Fruit fly (Drosophila melanogaster) whole organism, embryonic: Measurements from ENCODE around the gene AMPdeam.

ENCODE experiments used
- Awh ChIP-seq: fragments of 200-800 bp; sonication (Bioruptor generic); IDR thresholded peaks from 2 replicates; pipeline ENCODE4, ENCODE4 v1.3.6; 2022; ENCODE audit warnings: missing biosample characterization, missing genetic modification characterization
- CG10959 ChIP-seq: fragments of 200-800 bp; sonication (Bioruptor generic); IDR thresholded peaks from 2 replicates; pipeline ENCODE4 v1.3.6; 2022; ENCODE audit warnings: missing biosample characterization, missing genetic modification characterization
- CG11723 ChIP-seq: fragments of 200-800 bp; sonication (Bioruptor generic); optimal IDR thresholded peaks from 2 replicates; lab custom pipeline; 2017; ENCODE audit warnings: missing biosample characterization, mild to moderate bottlenecking, missing genetic modification characterization
- CG13424 ChIP-seq: fragments of 200-800 bp; sonication (Bioruptor generic); optimal IDR thresholded peaks from 2 replicates; lab custom pipeline; 2019; ENCODE audit warnings: missing biosample characterization, mild to moderate bottlenecking, missing genetic modification characterization, moderate library complexity
- CG13775 ChIP-seq: fragments of 200-800 bp; sonication (Bioruptor generic); optimal IDR thresholded peaks from 3 replicates; lab custom pipeline; 2017; ENCODE audit warnings: missing biosample characterization, mild to moderate bottlenecking, missing genetic modification characterization
- CG14667 ChIP-seq: fragments of 200-800 bp; sonication (Bioruptor generic); IDR thresholded peaks from 2 replicates; pipeline ENCODE4 v1.3.6; 2022; ENCODE audit warnings: missing biosample characterization, missing genetic modification characterization
- CG15514 ChIP-seq: fragments of 200-800 bp; sonication (Bioruptor generic); optimal IDR thresholded peaks from 3 replicates; lab custom pipeline; 2017; ENCODE audit warnings: missing biosample characterization, missing genetic modification characterization, mild to moderate bottlenecking, moderate library complexity, missing genetic modification reagents
- CG1647 ChIP-seq: fragments of 200-800 bp; sonication (Bioruptor generic); optimal IDR thresholded peaks from 3 replicates; lab custom pipeline; 2016; ENCODE audit warnings: missing biosample characterization, missing genetic modification characterization
- CG1792 ChIP-seq: fragments of 200-800 bp; sonication (Bioruptor generic); optimal IDR thresholded peaks from 2 replicates; lab custom pipeline; 2016; ENCODE audit warnings: missing biosample characterization, missing genetic modification characterization
- CG18619 ChIP-seq: fragments of 200-800 bp; sonication (Bioruptor generic); optimal IDR thresholded peaks from 3 replicates; lab custom pipeline; 2017; ENCODE audit warnings: missing biosample characterization, mild to moderate bottlenecking, missing genetic modification characterization
- CG31388 ChIP-seq: fragments of 200-800 bp; sonication (Bioruptor generic); optimal IDR thresholded peaks from 2 replicates; lab custom pipeline; 2016; ENCODE audit warnings: missing biosample characterization, missing genetic modification characterization
- CG3281 ChIP-seq: fragments of 200-800 bp; sonication (Bioruptor generic); optimal IDR thresholded peaks from 3 replicates; lab custom pipeline; 2017; ENCODE audit warnings: missing biosample characterization, mild to moderate bottlenecking, missing genetic modification characterization
- CG3726 ChIP-seq: fragments of 200-800 bp; sonication (Bioruptor generic); IDR thresholded peaks from 3 replicates; pipeline ENCODE4, ENCODE4 v1.3.6; 2022; ENCODE audit warnings: missing biosample characterization, missing genetic modification characterization
- CG4404 ChIP-seq: fragments of 200-800 bp; sonication (Bioruptor generic); IDR thresholded peaks from 2 replicates; pipeline ENCODE4 v1.3.6; 2022; ENCODE audit warnings: missing biosample characterization, missing genetic modification characterization
- CG4854 ChIP-seq: fragments of 200-800 bp; sonication (Bioruptor generic); optimal IDR thresholded peaks from 2 replicates; lab custom pipeline; 2016; ENCODE audit warnings: missing biosample characterization, missing genetic modification characterization, inconsistent platforms
- CG7271 ChIP-seq: fragments of 200-800 bp; sonication (Bioruptor generic); optimal IDR thresholded peaks from 2 replicates; lab custom pipeline; 2018; ENCODE audit warnings: missing biosample characterization, mild to moderate bottlenecking, missing genetic modification characterization, moderate library complexity
- CG7556 ChIP-seq: fragments of 200-800 bp; sonication (Bioruptor generic); optimal IDR thresholded peaks from 2 replicates; lab custom pipeline; 2017; ENCODE audit warnings: missing biosample characterization, mild to moderate bottlenecking, missing genetic modification characterization
- CG7786 ChIP-seq: fragments of 200-800 bp; sonication (Bioruptor generic); optimal IDR thresholded peaks from 2 replicates; lab custom pipeline; 2016; ENCODE audit warnings: missing biosample characterization, missing genetic modification characterization
- CG8281 ChIP-seq: fragments of 200-800 bp; sonication (Bioruptor generic); optimal IDR thresholded peaks from 2 replicates; lab custom pipeline; 2018; ENCODE audit warnings: missing biosample characterization, mild to moderate bottlenecking, missing genetic modification characterization, moderate library complexity
- CG8290 ChIP-seq, 3 experiments: fragments of 200-800 bp; sonication (Bioruptor generic); optimal IDR thresholded peaks; 2 replicates each; lab custom pipeline; 2016 to 2019; ENCODE audit warnings: missing biosample characterization in 3 of 3, missing genetic modification characterization in 3 of 3, mild to moderate bottlenecking in 2 of 3, moderate library complexity in 1 of 3
- CG8478 ChIP-seq: fragments of >200 bp; optimal IDR thresholded peaks from 2 replicates; lab custom pipeline; 2018
- CG9727 ChIP-seq: fragments of 200-800 bp; sonication (Bioruptor generic); optimal IDR thresholded peaks from 3 replicates; lab custom pipeline; 2017; ENCODE audit warnings: missing biosample characterization, mild to moderate bottlenecking, missing genetic modification characterization
- CG9797 ChIP-seq: fragments of 200-800 bp; sonication (Bioruptor generic); optimal IDR thresholded peaks from 3 replicates; lab custom pipeline; 2018; ENCODE audit warnings: missing biosample characterization, mild to moderate bottlenecking, missing genetic modification characterization
- CHES-1-like ChIP-seq: fragments of 200-800 bp; sonication (Bioruptor generic); optimal IDR thresholded peaks from 2 replicates; lab custom pipeline; 2016; ENCODE audit warnings: missing biosample characterization, missing genetic modification characterization
- Chrac-16 ChIP-seq: fragments of 200-800 bp; sonication (Bioruptor generic); optimal IDR thresholded peaks from 3 replicates; lab custom pipeline; 2016; ENCODE audit warnings: missing biosample characterization, missing genetic modification characterization
- CrebB ChIP-seq: fragments of 200-800 bp; sonication (Bioruptor generic); optimal IDR thresholded peaks from 3 replicates; lab custom pipeline; 2018; ENCODE audit warnings: missing biosample characterization, mild to moderate bottlenecking, missing genetic modification characterization
- Dref ChIP-seq: fragments of 200-800 bp; sonication (Bioruptor generic); IDR thresholded peaks from 2 replicates; pipeline ENCODE4 v1.3.6; 2022; ENCODE audit warnings: missing biosample characterization, missing genetic modification characterization
- Hr78 ChIP-seq, 2 experiments: fragments of 200-800 bp in 1 of 2; fragments of >200 bp in 1 of 2; sonication (Bioruptor generic) in 1 of 2; optimal IDR thresholded peaks; 2 replicates each; lab custom pipeline; 2017 to 2019; ENCODE audit warnings: missing biosample characterization in 2 of 2, missing genetic modification characterization in 2 of 2, mild to moderate bottlenecking in 1 of 2, moderate library complexity in 1 of 2
- Med ChIP-seq: fragments of 200-800 bp; sonication (Bioruptor generic); peaks from one replicate; lab custom pipeline; 2016; ENCODE audit warnings: missing biosample characterization, missing genetic modification characterization, mild to moderate bottlenecking, inconsistent platforms, moderate library complexity
- NFAT ChIP-seq: fragments of 200-800 bp; sonication (Bioruptor generic); IDR thresholded peaks from 2 replicates; pipeline ENCODE4 v1.3.6; 2022; ENCODE audit warnings: missing biosample characterization, missing genetic modification characterization
- NfI ChIP-seq: fragments of 200-800 bp; sonication (Bioruptor generic); optimal IDR thresholded peaks from 3 replicates; lab custom pipeline; 2018; ENCODE audit warnings: missing biosample characterization, mild to moderate bottlenecking, missing genetic modification characterization, moderate library complexity
- Sox100B ChIP-seq: fragments of 200-800 bp; sonication (Bioruptor generic); optimal IDR thresholded peaks from 3 replicates; lab custom pipeline; 2018; ENCODE audit warnings: missing biosample characterization, mild to moderate bottlenecking, missing genetic modification characterization
- Stat92E ChIP-seq, 3 experiments: fragments of >200 bp in 2 of 3; fragments of 200-800 bp in 1 of 3; sonication (Bioruptor generic) in 1 of 3; optimal IDR thresholded peaks; 2 replicates each; lab custom pipeline; 2017 to 2019; ENCODE audit warnings: missing biosample characterization in 3 of 3, missing genetic modification characterization in 3 of 3, mild to moderate bottlenecking in 1 of 3, moderate library complexity in 1 of 3
- TFAM ChIP-seq: fragments of 200-800 bp; sonication (Bioruptor generic); optimal IDR thresholded peaks from 2 replicates; lab custom pipeline; 2017; ENCODE audit warnings: missing biosample characterization, missing genetic modification characterization, inconsistent platforms
- abd-A ChIP-seq: fragments of 200-800 bp; sonication (Bioruptor generic); optimal IDR thresholded peaks from 3 replicates; lab custom pipeline; 2019; ENCODE audit warnings: missing biosample characterization, mild to moderate bottlenecking, missing genetic modification characterization, moderate library complexity
- ase ChIP-seq: fragments of 200-800 bp; sonication (Bioruptor generic); IDR thresholded peaks from 3 replicates; pipeline ENCODE4 v1.3.6; 2022; ENCODE audit warnings: missing biosample characterization, missing genetic modification characterization
- dan ChIP-seq: fragments of 200-800 bp; sonication (Bioruptor generic); IDR thresholded peaks from 2 replicates; pipeline ENCODE4 v1.3.6; 2022; ENCODE audit warnings: missing biosample characterization, missing genetic modification characterization
- emc ChIP-seq: fragments of 200-800 bp; sonication (Bioruptor generic); optimal IDR thresholded peaks from 2 replicates; lab custom pipeline; 2016; ENCODE audit warnings: missing biosample characterization, missing genetic modification characterization
- ems ChIP-seq: fragments of 200-800 bp; sonication (Bioruptor generic); optimal IDR thresholded peaks from 3 replicates; lab custom pipeline; 2016; ENCODE audit warnings: missing biosample characterization, missing genetic modification characterization
- gcm2 ChIP-seq: fragments of 200-800 bp; sonication (Bioruptor generic); optimal IDR thresholded peaks from 2 replicates; lab custom pipeline; 2016; ENCODE audit warnings: missing biosample characterization, missing genetic modification characterization
- insv ChIP-seq, 2 experiments: fragments of 200-800 bp; sonication (Bioruptor generic); optimal IDR thresholded peaks; 3 replicates each; lab custom pipeline; 2016 to 2018; ENCODE audit warnings: missing biosample characterization in 2 of 2, missing genetic modification characterization in 2 of 2
- lmd ChIP-seq: fragments of 200-800 bp; sonication (Bioruptor generic); IDR thresholded peaks from 2 replicates; pipeline ENCODE4 v1.3.6; 2022; ENCODE audit warnings: missing biosample characterization, missing genetic modification characterization
- maf-S ChIP-seq: fragments of 200-800 bp; sonication (Bioruptor generic); optimal IDR thresholded peaks from 2 replicates; lab custom pipeline; 2016; ENCODE audit warnings: missing biosample characterization, missing genetic modification characterization
- pfk ChIP-seq: fragments of 200-800 bp; sonication (Bioruptor generic); optimal IDR thresholded peaks from 2 replicates; lab custom pipeline; 2018; ENCODE audit warnings: missing biosample characterization, mild to moderate bottlenecking, missing genetic modification characterization, moderate library complexity
- run ChIP-seq: fragments of 200-800 bp; sonication (Bioruptor generic); optimal IDR thresholded peaks from 3 replicates; lab custom pipeline; 2018; ENCODE audit warnings: missing biosample characterization, mild to moderate bottlenecking, missing genetic modification characterization
- sens ChIP-seq: fragments of 200-800 bp; sonication (Bioruptor generic); peaks from one replicate; lab custom pipeline; 2016; ENCODE audit warnings: missing biosample characterization, missing genetic modification characterization
- seq ChIP-seq: fragments of 200-800 bp; sonication (Bioruptor generic); IDR thresholded peaks from 2 replicates; pipeline ENCODE4 v1.3.6; 2022; ENCODE audit warnings: missing biosample characterization, missing genetic modification characterization
- sisA ChIP-seq: fragments of 200-800 bp; sonication (Bioruptor generic); IDR thresholded peaks from 2 replicates; pipeline ENCODE4 v1.3.6; 2022; ENCODE audit warnings: missing biosample characterization, missing genetic modification characterization
- sr ChIP-seq: fragments of 200-800 bp; sonication (Bioruptor generic); IDR thresholded peaks from 3 replicates; pipeline ENCODE4 v1.3.6; 2022; ENCODE audit warnings: missing biosample characterization, missing genetic modification characterization
- zen ChIP-seq: fragments of 200-800 bp; sonication (Bioruptor generic); optimal IDR thresholded peaks from 3 replicates; lab custom pipeline; 2018; ENCODE audit warnings: missing biosample characterization, mild to moderate bottlenecking, missing genetic modification characterization, moderate library complexity
- zfh1 ChIP-seq: fragments of 200-800 bp; sonication (Bioruptor generic); IDR thresholded peaks from 3 replicates; pipeline ENCODE4 v1.3.6; 2022; ENCODE audit warnings: missing biosample characterization, missing genetic modification characterization

The AMPdeam gene

DNA sequence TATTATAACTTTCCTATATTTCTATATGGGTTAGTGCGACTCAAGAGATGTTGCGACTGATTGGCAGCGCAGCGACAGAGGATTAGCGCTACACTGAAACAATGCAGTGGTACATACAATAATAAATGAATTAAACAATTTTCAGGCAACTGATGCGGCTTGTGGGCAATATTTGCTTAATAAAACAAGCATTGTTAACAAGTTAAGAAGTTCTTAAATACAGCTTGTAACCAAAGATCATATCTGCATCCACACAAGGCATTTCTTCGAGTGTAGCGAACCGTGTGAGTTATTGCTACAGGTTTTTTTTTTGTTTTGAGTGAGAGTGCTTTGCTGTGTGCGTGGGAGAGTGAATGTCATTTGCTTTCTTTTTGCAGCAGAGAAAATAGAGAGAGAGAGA, 6.8 kb downstream of the AMPdeam start (continued):
- peak; percentile 72 for TF ChIP-seq sisA
- peak; percentile 49 for TF ChIP-seq CG7556 (GFP tag; lab: Kevin White, UChicago)
- TF ChIP-seq CG3726 (GFP tag; lab: Robert Waterston, UW): peak; percentile 66; the same call in 2 of the 3 replicates
- peak; percentile 96 for TF ChIP-seq Med
- TF ChIP-seq TFAM: peak; percentile 3
- TF ChIP-seq NFAT (GFP tag; lab: Robert Waterston, UW): 0 out of 2 replicates have a peak, but pooled peaks have one; percentile 23
- peak; percentile 50 for TF ChIP-seq CG15514 (GFP tag; lab: Kevin White, UChicago)
- TF ChIP-seq Awh (GFP tag; lab: Robert Waterston, UW): peak; percentile 82
- no peak for TF ChIP-seq pfk (GFP tag; lab: Kevin White, UChicago)
- no peak for TF ChIP-seq CG9797 (GFP tag; lab: Kevin White, UChicago)
- peak; percentile 65 for TF ChIP-seq CG1792 (GFP tag; lab: Kevin White, UChicago)
- no peak for TF ChIP-seq CG8478 (lab: Kevin White, UChicago)
- TF ChIP-seq Stat92E (GFP tag; optimal IDR thresholded peaks at IDR 0.05; lab: Kevin White, UChicago): no peak
- peak; percentile 53 for TF ChIP-seq gcm2 (GFP tag; lab: Kevin White, UChicago)
- TF ChIP-seq CG10959 (GFP tag; lab: Robert Waterston, UW): 0 out of 2 replicates have a peak, but pooled peaks have one; percentile 15
- no peak for TF ChIP-seq CG7271 (tag; lab: Kevin White, UChicago)
- peak; percentile 73 for TF ChIP-seq ase
- peak; percentile 44; the same call in 1 of the 2 replicates for TF ChIP-seq dan (GFP tag; lab: Robert Waterston, UW)
- no peak for TF ChIP-seq Hr78 (GFP tag; optimal IDR thresholded peaks at IDR 0.05; lab: Kevin White, UChicago)
- TF ChIP-seq CG9727 (GFP tag; lab: Kevin White, UChicago): peak; percentile 64
- TF ChIP-seq CrebB (tag; lab: Kevin White, UChicago): peak; percentile 25
- peak; percentile 68 for TF ChIP-seq zen (tag; lab: Kevin White, UChicago)
- peak; percentile 60 for TF ChIP-seq CG3281
- peak; percentile 84 for TF ChIP-seq CG7786
- peak; percentile 47 for TF ChIP-seq CG8281
- peak; percentile 87 for TF ChIP-seq zfh1
- TF ChIP-seq CG8290 (GFP tag; optimal IDR thresholded peaks at IDR 0.05; lab: Kevin White, UChicago): no peak
- TF ChIP-seq CG8290 (tag; optimal IDR thresholded peaks at IDR 0.05; lab: Kevin White, UChicago): peak in 1 of 2 experiments; percentile 82
- TF ChIP-seq CG18619 (GFP tag; lab: Kevin White, UChicago): peak; percentile 56
- TF ChIP-seq emc: peak; percentile 60
- TF ChIP-seq Dref (GFP tag; lab: Robert Waterston, UW): no peak
- TF ChIP-seq CG1647: peak; percentile 66
- TF ChIP-seq CG4854 (GFP tag; lab: Kevin White, UChicago): peak; percentile 65
- TF ChIP-seq CG13775 (GFP tag; lab: Kevin White, UChicago): peak; percentile 59
- TF ChIP-seq CG11723: peak; percentile 56
- peak; percentile 63; the same call in 2 of the 3 replicates for TF ChIP-seq sr (GFP tag; lab: Robert Waterston, UW)
- peak; percentile 23 for TF ChIP-seq CG31388 (GFP tag; lab: Kevin White, UChicago)
- TF ChIP-seq Sox100B (GFP tag; lab: Kevin White, UChicago): peak; percentile 63
- peak; percentile 48 for TF ChIP-seq CG14667 (GFP tag; lab: Robert Waterston, UW)
- peak; percentile 63; the same call in 1 of the 2 replicates for TF ChIP-seq seq
- TF ChIP-seq sens (GFP tag; lab: Kevin White, UChicago): peak; percentile 97
- peak; percentile 66 for TF ChIP-seq Chrac-16 (GFP tag; lab: Kevin White, UChicago)
- peak; percentile 77 for TF ChIP-seq lmd
- peak; percentile 69 for TF ChIP-seq CG13424 (tag; lab: Kevin White, UChicago)
- peak; percentile 63 for TF ChIP-seq NfI (GFP tag; lab: Kevin White, UChicago)
- TF ChIP-seq insv (GFP tag; optimal IDR thresholded peaks at IDR 0.05; lab: Kevin White, UChicago): no peak
- no peak for TF ChIP-seq abd-A (tag; lab: Kevin White, UChicago)
- peak; percentile 57 for TF ChIP-seq CG4404 (GFP tag; lab: Robert Waterston, UW)
- TF ChIP-seq run (tag; lab: Kevin White, UChicago): peak; percentile 50
- peak; percentile 62 for TF ChIP-seq CHES-1-like (GFP tag; lab: Kevin White, UChicago)
- peak; percentile 58 for TF ChIP-seq maf-S (GFP tag; lab: Kevin White, UChicago)
- peak; percentile 73 for TF ChIP-seq ems (GFP tag; lab: Kevin White, UChicago)
